Worm (Caenorhabditis elegans): ENCODE measurements around the gene C50D2.7.

Gene C50D2.7

ce11 chrII:87937-88336 lies 7.1 kb downstream of the C50D2.7 start:
- peak; percentile 95 for TF ChIP-seq him-1 (tag; optimal IDR thresholded peaks at IDR 0.05)
- TF ChIP-seq atf-7 (tag; optimal IDR thresholded peaks at IDR 0.05) = no peak

- TF ChIP-seq ceh-79 (tag; optimal IDR thresholded peaks at IDR 0.05) = no peak
- no peak for TF ChIP-seq hlh-26 (GFP tag; conservative IDR thresholded peaks at IDR 0.05)
- TF ChIP-seq nfya-2 (GFP tag; IDR thresholded peaks at IDR 0.05) = no peak
- no peak for TF ChIP-seq ztf-26 (tag; optimal IDR thresholded peaks at IDR 0.05)
- no peak for TF ChIP-seq him-1 (tag; optimal IDR thresholded peaks at IDR 0.05)
- TF ChIP-seq egrh-3 (GFP tag; IDR thresholded peaks at IDR 0.05) = no peak
- TF ChIP-seq rpc-1 (optimal IDR thresholded peaks at IDR 0.05) = no peak
- no peak for TF ChIP-seq rpc-1 (tag; optimal IDR thresholded peaks at IDR 0.05)
- no peak for TF ChIP-seq ztf-6 (GFP tag; IDR thresholded peaks at IDR 0.05)
These were observed 8.3 kb downstream of the C50D2.7 start for ce11 chrII:86794-87193.

- TF ChIP-seq K11D2.4 (GFP tag; IDR thresholded peaks at IDR 0.05) (no peak), hmg-1.2 (GFP tag; IDR thresholded peaks at IDR 0.05) (no peak), F10E7.11 (tag; optimal IDR thresholded peaks at IDR 0.05) (no peak), die-1 (tag; optimal IDR thresholded peaks at IDR 0.05) (no peak), nhr-90 (tag; optimal IDR thresholded peaks at IDR 0.05) (no peak), egrh-3 (GFP tag; IDR thresholded peaks at IDR 0.05) (no peak), nhr-120 (GFP tag; IDR thresholded peaks at IDR 0.05) (no peak), B0261.1 (tag; optimal IDR thresholded peaks at IDR 0.05) (no peak), F37B4.10 (GFP tag; IDR thresholded peaks at IDR 0.05) (no peak), let-607 (tag; optimal IDR thresholded peaks at IDR 0.05) (no peak), F57C9.4 (tag; optimal IDR thresholded peaks at IDR 0.05) (no peak), F22D6.2 (tag; optimal IDR thresholded peaks at IDR 0.05) (no peak), madf-3 (GFP tag; IDR thresholded peaks at IDR 0.05) (no peak), B0019.2 (GFP tag; conservative IDR thresholded peaks at IDR 0.05) (no peak), Y79H2A.3 (GFP tag; conservative IDR thresholded peaks at IDR 0.05) (no peak)
These were observed 10.9 kb downstream of the C50D2.7 start, which contains the start of gene C50D2.6 for ce11 chrII:84134-84533. Gene C50D2.6, plus strand, starts transcription at chrII:84434.

- TF ChIP-seq madf-10 (tag; optimal IDR thresholded peaks at IDR 0.05) (no peak), let-526 (GFP tag; IDR thresholded peaks at IDR 0.05) (no peak), lsl-1 (GFP tag; optimal IDR thresholded peaks at IDR 0.05) (no peak), rpc-1 (optimal IDR thresholded peaks at IDR 0.05) (no peak), rpc-1 (tag; optimal IDR thresholded peaks at IDR 0.05) (no peak), nfya-2 (GFP tag; IDR thresholded peaks at IDR 0.05) (no peak), mxl-1 (tag; optimal IDR thresholded peaks at IDR 0.05) (no peak), ceh-100 (GFP tag; IDR thresholded peaks at IDR 0.05) (no peak), nhr-120 (GFP tag; IDR thresholded peaks at IDR 0.05) (no peak), dox-1 (GFP tag; IDR thresholded peaks at IDR 0.05) (no peak), him-1 (tag; optimal IDR thresholded peaks at IDR 0.05) (no peak), tbp1 (GFP tag; optimal IDR thresholded peaks at IDR 0.05) (no peak), die-1 (tag; optimal IDR thresholded peaks at IDR 0.05) (no peak), Y95B8A.8 (GFP tag; IDR thresholded peaks at IDR 0.05) (no peak), ccch-3 (GFP tag; optimal IDR thresholded peaks at IDR 0.05) (no peak), madf-3 (GFP tag; IDR thresholded peaks at IDR 0.05) (no peak), lin-40 (tag; optimal IDR thresholded peaks at IDR 0.05) (no peak), C17E4.6 (GFP tag; IDR thresholded peaks at IDR 0.05) (no peak)
These were observed 15.9 kb downstream of the C50D2.7 start, which contains the start of gene C23H3.9 for ce11 chrII:79166-79565. Gene C23H3.9, minus strand, starts transcription at chrII:79266.

All from whole organism, young adult.